Worm (Caenorhabditis elegans) whole organism, midembryonic: Measurements from ENCODE around the gene F44E5.5.

Experiments
- T22C8.4 ChIP-seq: fragments of 200-800 bp; sonication (Bioruptor generic); IDR thresholded peaks from 2 replicates; pipeline ENCODE4 v1.3.6; 2022; ENCODE audit warnings: missing genetic modification characterization, missing compliant biosample characterization
- cog-1 ChIP-seq: sonication (generic microtip); optimal IDR thresholded peaks from 2 replicates; lab custom pipeline; 2016; ENCODE audit warnings: missing genetic modification characterization, missing compliant biosample characterization
- flt-1 ChIP-seq: fragments of 200-800 bp; sonication (Bioruptor generic); IDR thresholded peaks from 2 replicates; pipeline ENCODE4 v1.3.6; 2022; ENCODE audit warnings: missing genetic modification characterization, missing compliant biosample characterization
- ref-1 ChIP-seq: fragments of 200-800 bp; sonication (Bioruptor generic); conservative IDR thresholded peaks from 2 replicates; pipeline ENCODE4 v1.3.6; 2022; ENCODE audit warnings: missing genetic modification reagents, missing genetic modification characterization, missing compliant biosample characterization
- ztf-23 ChIP-seq: fragments of 200-800 bp; sonication (Bioruptor generic); IDR thresholded peaks from 2 replicates; pipeline ENCODE4 v1.3.6; 2022; ENCODE audit warnings: missing genetic modification reagents, missing genetic modification characterization, missing compliant biosample characterization
- ztf-29 ChIP-seq: fragments of 200-800 bp; sonication (Bioruptor generic); IDR thresholded peaks from 2 replicates; pipeline ENCODE4 v1.3.6; 2022; ENCODE audit warnings: missing genetic modification reagents, missing genetic modification characterization, missing compliant biosample characterization

DNA sequence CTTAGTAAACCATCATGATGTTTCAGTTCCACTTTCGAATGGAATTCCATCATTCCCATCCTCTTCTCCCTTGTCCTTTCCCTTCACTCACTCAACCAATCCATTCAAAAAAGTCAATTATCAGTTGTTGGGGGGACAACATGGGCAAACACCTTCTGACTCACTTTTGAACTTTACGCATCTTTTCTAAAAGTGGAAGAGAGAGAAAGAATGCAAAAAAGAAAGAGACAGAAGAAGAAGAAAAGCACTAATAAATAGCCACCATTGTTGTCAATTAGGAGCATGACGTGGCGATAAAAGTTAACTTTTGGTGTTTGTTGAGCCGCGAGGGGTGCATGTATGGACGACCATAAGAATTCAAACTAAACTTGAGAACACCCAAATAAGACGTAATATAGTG lies 28.6 kb downstream of the F44E5.5 start:
- TF ChIP-seq cog-1 (tag; lab: Kevin White, UChicago) (no peak), ztf-29 (GFP tag; lab: Robert Waterston, UW) (no peak), T22C8.4 (no peak), flt-1 (GFP tag; lab: Robert Waterston, UW) (no peak), ref-1 (no peak), ztf-23 (GFP tag; lab: Robert Waterston, UW) (no peak)
